Fruit fly (Drosophila melanogaster) whole organism, prepupa: ENCODE results near the gene CG11703.

Experiments used
- Blimp-1 ChIP-seq: fragments of 200-800 bp; sonication (Bioruptor generic); optimal IDR thresholded peaks from 3 replicates; lab custom pipeline; 2017; ENCODE audit warnings: missing biosample characterization, missing genetic modification characterization, mild to moderate bottlenecking, moderate library complexity, missing genetic modification reagents
- CG1621 ChIP-seq: fragments of 200-800 bp; sonication (Bioruptor generic); optimal IDR thresholded peaks from 3 replicates; lab custom pipeline; 2018; ENCODE audit warnings: missing biosample characterization, mild to moderate bottlenecking, missing genetic modification characterization
- CG16779 ChIP-seq: fragments of 200-800 bp; sonication (Bioruptor generic); optimal IDR thresholded peaks from 3 replicates; lab custom pipeline; 2017; ENCODE audit warnings: missing biosample characterization, mild to moderate bottlenecking, missing genetic modification characterization
- CG32006 ChIP-seq: fragments of 200-800 bp; sonication (Bioruptor generic); optimal IDR thresholded peaks from 3 replicates; lab custom pipeline; 2017; ENCODE audit warnings: missing biosample characterization, mild to moderate bottlenecking, missing genetic modification characterization
- CG7368 ChIP-seq: fragments of 200-800 bp; sonication (Bioruptor generic); optimal IDR thresholded peaks from 3 replicates; lab custom pipeline; 2016; ENCODE audit warnings: missing biosample characterization, missing genetic modification characterization
- Eip78C ChIP-seq: fragments of 200-800 bp; sonication (Bioruptor generic); peaks from one replicate; lab custom pipeline; 2016; ENCODE audit warnings: missing biosample characterization, missing genetic modification characterization
- Eip93F ChIP-seq: fragments of 200-800 bp; sonication (Bioruptor generic); optimal IDR thresholded peaks from 2 replicates; lab custom pipeline; 2016; ENCODE audit warnings: missing biosample characterization, mild to moderate bottlenecking, missing genetic modification characterization
- Gug ChIP-seq: fragments of 200-800 bp; sonication (Bioruptor generic); IDR thresholded peaks from 2 replicates; pipeline ENCODE4 v1.3.6; 2022; ENCODE audit warnings: missing biosample characterization, missing genetic modification characterization
- Sox15 ChIP-seq: fragments of 200-800 bp; sonication (Bioruptor generic); optimal IDR thresholded peaks from 3 replicates; lab custom pipeline; 2016; ENCODE audit warnings: missing biosample characterization, missing genetic modification characterization
- dac ChIP-seq: fragments of 200-800 bp; sonication (Bioruptor generic); optimal IDR thresholded peaks from 2 replicates; lab custom pipeline; 2017; ENCODE audit warnings: missing biosample characterization, mild to moderate bottlenecking, missing genetic modification characterization
- dsx ChIP-seq: fragments of 200-800 bp; optimal IDR thresholded peaks from 3 replicates; lab custom pipeline; 2019; ENCODE audit warnings: missing biosample characterization, mild to moderate bottlenecking, missing genetic modification characterization, moderate library complexity; ENCODE audit not compliant: poor library complexity, severe bottlenecking
- lz ChIP-seq: fragments of 200-800 bp; sonication (Bioruptor generic); optimal IDR thresholded peaks from 3 replicates; lab custom pipeline; 2016; ENCODE audit warnings: missing biosample characterization, missing genetic modification characterization
- pdm3 ChIP-seq: fragments of 200-800 bp; sonication (Bioruptor generic); optimal IDR thresholded peaks from 3 replicates; lab custom pipeline; 2016; ENCODE audit warnings: missing biosample characterization, missing genetic modification characterization

dm6 chr3R:19182848-19183247 lies 45.1 kb downstream of the CG11703 start:
- TF ChIP-seq Gug (GFP tag; lab: Robert Waterston, UW) (no peak), Eip93F (GFP tag; lab: Kevin White, UChicago) (no peak), CG7368 (GFP tag; lab: Kevin White, UChicago) (no peak), pdm3 (GFP tag; lab: Kevin White, UChicago) (no peak), CG1621 (tag; lab: Kevin White, UChicago) (no peak), dac (GFP tag; lab: Kevin White, UChicago) (no peak), dsx (no peak), CG16779 (no peak), Blimp-1 (GFP tag; lab: Kevin White, UChicago) (peak; percentile 72), Eip78C (GFP tag; lab: Kevin White, UChicago) (peak; percentile 55), Sox15 (GFP tag; lab: Kevin White, UChicago) (no peak), lz (GFP tag; lab: Kevin White, UChicago) (no peak), CG32006 (GFP tag; lab: Kevin White, UChicago) (no peak)
